Worm (Caenorhabditis elegans) whole organism, L3 larva: ENCODE results near the gene sams-3.

Experiments used
- R02D3.7 ChIP-seq: fragments of 150-350 bp; optimal IDR thresholded peaks from 2 replicates; lab custom pipeline; 2014; ENCODE audit warnings: missing biosample characterization, missing genetic modification characterization
- aly-2 ChIP-seq: fragments of 150-350 bp; optimal IDR thresholded peaks from 2 replicates; lab custom pipeline; 2014; ENCODE audit warnings: missing biosample characterization, missing genetic modification characterization
- ama-1 ChIP-seq: fragments of 150-350 bp; optimal IDR thresholded peaks from 2 replicates; lab custom pipeline; 2018
- ceh-16 ChIP-seq: sonication (generic microtip); optimal IDR thresholded peaks from 2 replicates; lab custom pipeline; 2017; ENCODE audit warnings: missing biosample characterization, missing genetic modification characterization
- ceh-28 ChIP-seq: fragments of 150-350 bp; optimal IDR thresholded peaks from 2 replicates; lab custom pipeline; 2014; ENCODE audit warnings: missing biosample characterization, missing genetic modification reagents, missing genetic modification characterization
- ceh-82 ChIP-seq: fragments of 150-350 bp; optimal IDR thresholded peaks from 2 replicates; lab custom pipeline; 2014; ENCODE audit warnings: missing biosample characterization, missing genetic modification characterization
- ceh-9 ChIP-seq: sonication (generic microtip); optimal IDR thresholded peaks from 2 replicates; lab custom pipeline; 2018; ENCODE audit warnings: missing biosample characterization, missing genetic modification characterization
- daf-12 ChIP-seq: fragments of 150-350 bp; optimal IDR thresholded peaks from 2 replicates; lab custom pipeline; 2014; ENCODE audit warnings: missing biosample characterization, missing genetic modification reagents, missing genetic modification characterization
- egl-27 ChIP-seq: sonication (generic microtip); optimal IDR thresholded peaks from 4 replicates; lab custom pipeline; 2017; ENCODE audit warnings: missing biosample characterization, missing genetic modification reagents, missing genetic modification characterization
- egl-5 ChIP-seq: fragments of 150-350 bp; optimal IDR thresholded peaks from 2 replicates; lab custom pipeline; 2017; ENCODE audit warnings: missing biosample characterization, missing genetic modification reagents, missing genetic modification characterization, inconsistent platforms
- elt-1 ChIP-seq: fragments of 150-350 bp; optimal IDR thresholded peaks from 2 replicates; lab custom pipeline; 2014; ENCODE audit warnings: missing biosample characterization, missing genetic modification characterization
- elt-2 ChIP-seq: sonication (generic microtip); optimal IDR thresholded peaks from 2 replicates; lab custom pipeline; 2016; ENCODE audit warnings: missing genetic modification reagents, mild to moderate bottlenecking, missing genetic modification characterization, missing compliant biosample characterization
- elt-3 ChIP-seq, 3 experiments: fragments of 150-350 bp in 1 of 3; sonication (generic microtip) in 2 of 3; optimal IDR thresholded peaks; 2 replicates in 2 of 3; 4 replicates in 1 of 3; lab custom pipeline; 2014 to 2017; ENCODE audit warnings: missing biosample characterization in 3 of 3, missing genetic modification characterization in 3 of 3
- fkh-10 ChIP-seq: sonication (generic microtip); optimal IDR thresholded peaks from 2 replicates; lab custom pipeline; 2017; ENCODE audit warnings: missing biosample characterization, missing genetic modification reagents, missing genetic modification characterization
- fkh-2 ChIP-seq: fragments of 150-350 bp; optimal IDR thresholded peaks from 2 replicates; lab custom pipeline; 2014; ENCODE audit warnings: missing biosample characterization, missing genetic modification reagents, missing genetic modification characterization
- fos-1 ChIP-seq: fragments of 150-350 bp; optimal IDR thresholded peaks from 2 replicates; lab custom pipeline; 2014; ENCODE audit warnings: missing biosample characterization, missing genetic modification characterization
- hmg-11 ChIP-seq: sonication (generic microtip); optimal IDR thresholded peaks from 2 replicates; lab custom pipeline; 2016; ENCODE audit warnings: missing genetic modification characterization, missing compliant biosample characterization
- jun-1 ChIP-seq: fragments of 150-350 bp; optimal IDR thresholded peaks from 2 replicates; lab custom pipeline; 2014; ENCODE audit warnings: missing biosample characterization, missing genetic modification reagents, missing genetic modification characterization
- lin-15B ChIP-seq: fragments of 150-350 bp; optimal IDR thresholded peaks from 2 replicates; lab custom pipeline; 2014; ENCODE audit warnings: missing biosample characterization, missing genetic modification characterization
- lin-39 ChIP-seq: fragments of 150-350 bp; optimal IDR thresholded peaks from 2 replicates; lab custom pipeline; 2018; ENCODE audit warnings: missing biosample characterization, missing genetic modification reagents, missing genetic modification characterization
- lsy-12 ChIP-seq: sonication (generic microtip); optimal IDR thresholded peaks from 2 replicates; lab custom pipeline; 2016; ENCODE audit warnings: mild to moderate bottlenecking, missing genetic modification characterization, missing compliant biosample characterization
- mml-1 ChIP-seq: fragments of 150-350 bp; sonication (generic microtip); optimal IDR thresholded peaks from 3 replicates; lab custom pipeline; 2014; ENCODE audit warnings: missing biosample characterization, missing genetic modification characterization
- nfya-1 ChIP-seq: sonication (generic microtip); optimal IDR thresholded peaks from 2 replicates; lab custom pipeline; 2017; ENCODE audit warnings: missing genetic modification characterization, mild to moderate bottlenecking, missing compliant biosample characterization, antibody characterized with exemption, moderate library complexity; ENCODE audit not compliant: insufficient read depth
- nhr-12 ChIP-seq: fragments of 150-350 bp; optimal IDR thresholded peaks from 2 replicates; lab custom pipeline; 2014; ENCODE audit warnings: missing biosample characterization, missing genetic modification characterization
- nhr-237 ChIP-seq: fragments of 150-350 bp; optimal IDR thresholded peaks from 2 replicates; lab custom pipeline; 2014; ENCODE audit warnings: missing biosample characterization, missing genetic modification characterization
- nhr-25 ChIP-seq: sonication (generic microtip); optimal IDR thresholded peaks from 2 replicates; lab custom pipeline; 2017; ENCODE audit warnings: missing biosample characterization, missing genetic modification characterization
- nhr-43 ChIP-seq: sonication (generic microtip); optimal IDR thresholded peaks from 2 replicates; lab custom pipeline; 2016; ENCODE audit warnings: mild to moderate bottlenecking, missing genetic modification characterization, missing compliant biosample characterization; ENCODE audit not compliant: poor library complexity, severe bottlenecking
- nhr-67 ChIP-seq: fragments of 150-350 bp; optimal IDR thresholded peaks from 2 replicates; lab custom pipeline; 2014; ENCODE audit warnings: missing biosample characterization, missing genetic modification characterization
- nhr-76 ChIP-seq: fragments of 150-350 bp; sonication (generic microtip); optimal IDR thresholded peaks from 5 replicates; lab custom pipeline; 2014; ENCODE audit warnings: missing biosample characterization, missing genetic modification characterization
- nhr-77 ChIP-seq: fragments of 150-350 bp; optimal IDR thresholded peaks from 2 replicates; lab custom pipeline; 2014; ENCODE audit warnings: missing biosample characterization, missing genetic modification characterization
- pha-4 ChIP-seq: fragments of 150-350 bp; optimal IDR thresholded peaks from 2 replicates; lab custom pipeline; 2014; ENCODE audit warnings: missing biosample characterization, missing genetic modification reagents, missing genetic modification characterization
- pqm-1 ChIP-seq: fragments of 150-350 bp; optimal IDR thresholded peaks from 2 replicates; lab custom pipeline; 2017; ENCODE audit warnings: missing biosample characterization, missing genetic modification characterization, inconsistent platforms
- skn-1 ChIP-seq: fragments of 150-350 bp; optimal IDR thresholded peaks from 2 replicates; lab custom pipeline; 2014; ENCODE audit warnings: missing biosample characterization, missing genetic modification characterization
- snpc-4 ChIP-seq: fragments of 150-350 bp; optimal IDR thresholded peaks from 2 replicates; lab custom pipeline; 2014; ENCODE audit warnings: missing biosample characterization, missing genetic modification characterization
- tbx-2 ChIP-seq: sonication (generic microtip); optimal IDR thresholded peaks from 2 replicates; lab custom pipeline; 2016; ENCODE audit warnings: mild to moderate bottlenecking, missing genetic modification characterization, missing compliant biosample characterization
- unc-39 ChIP-seq: sonication (generic microtip); optimal IDR thresholded peaks from 4 replicates; lab custom pipeline; 2017; ENCODE audit warnings: missing biosample characterization, missing genetic modification characterization
- unc-62 ChIP-seq: fragments of 150-350 bp; sonication (generic microtip); optimal IDR thresholded peaks from 4 replicates; lab custom pipeline; 2014; ENCODE audit warnings: missing biosample characterization, missing genetic modification reagents, missing genetic modification characterization
- ztf-11 ChIP-seq: fragments of 150-350 bp; optimal IDR thresholded peaks from 2 replicates; lab custom pipeline; 2014; ENCODE audit warnings: missing biosample characterization, missing genetic modification characterization
- ztf-4 ChIP-seq: fragments of 150-350 bp; optimal IDR thresholded peaks from 2 replicates; lab custom pipeline; 2014; ENCODE audit warnings: missing biosample characterization, missing genetic modification characterization

The sams-3 gene

DNA sequence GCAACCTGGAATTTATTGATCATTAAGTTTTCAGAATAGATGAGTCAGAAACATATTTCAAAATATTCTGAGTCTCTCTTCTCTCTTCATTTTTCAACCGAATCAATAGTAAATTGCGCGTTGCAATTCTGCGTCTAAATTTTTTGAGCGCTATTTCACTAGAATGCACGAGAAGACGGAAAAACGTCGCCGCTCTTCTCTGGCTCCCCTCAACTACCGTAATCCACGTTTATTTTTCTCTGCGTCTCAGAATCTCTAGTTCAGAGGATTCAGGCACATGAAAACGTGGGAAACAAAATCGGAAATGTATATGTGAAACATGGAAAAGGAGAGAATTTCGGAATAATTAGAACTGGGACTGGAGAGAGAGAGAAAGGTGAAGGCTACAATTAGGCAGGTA, 43.0 kb upstream of the sams-3 start (continued):
- TF ChIP-seq jun-1 (tag; lab: Kevin White, UChicago): peak; percentile 57
- TF ChIP-seq unc-62 (GFP tag; lab: Kevin White, UChicago): peak; percentile 8
- no peak for TF ChIP-seq nhr-43
- TF ChIP-seq ztf-11 (tag; lab: Kevin White, UChicago): no peak
- no peak for TF ChIP-seq daf-12
- TF ChIP-seq ceh-82 (tag; lab: Kevin White, UChicago): no peak
- no peak for TF ChIP-seq egl-27
- no peak for TF ChIP-seq elt-2 (tag; lab: Kevin White, UChicago)
- no peak for TF ChIP-seq nhr-76
- TF ChIP-seq fkh-10 (GFP tag; lab: Kevin White, UChicago): peak; percentile 42
- TF ChIP-seq aly-2 (tag; lab: Kevin White, UChicago): no peak
- TF ChIP-seq skn-1 (tag; lab: Kevin White, UChicago): no peak

DNA sequence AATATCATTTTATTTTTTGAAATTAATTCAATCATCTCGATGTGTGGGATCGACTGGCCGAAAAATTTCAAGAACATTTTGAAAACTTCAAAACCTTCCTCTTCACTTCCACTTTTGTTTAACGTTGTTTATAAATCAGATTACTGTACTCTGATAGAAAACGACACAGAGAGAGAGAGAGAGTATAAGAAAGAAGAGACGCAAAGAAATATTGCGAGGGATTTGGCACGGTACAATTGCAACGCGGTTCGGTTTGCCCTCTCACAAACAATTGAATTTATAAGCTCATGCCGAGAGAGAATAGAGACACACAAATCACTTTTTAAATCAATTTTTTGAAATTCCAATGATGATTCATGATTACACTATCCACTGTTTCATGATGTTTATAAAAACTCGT, 42.1 kb upstream of the sams-3 start:
- TF ChIP-seq snpc-4 (tag; lab: Kevin White, UChicago) (no peak), pha-4 (tag; lab: Kevin White, UChicago) (peak; percentile 20), nhr-43 (no peak), egl-5 (tag; lab: Kevin White, UChicago) (no peak), lin-15B (no peak)

DNA sequence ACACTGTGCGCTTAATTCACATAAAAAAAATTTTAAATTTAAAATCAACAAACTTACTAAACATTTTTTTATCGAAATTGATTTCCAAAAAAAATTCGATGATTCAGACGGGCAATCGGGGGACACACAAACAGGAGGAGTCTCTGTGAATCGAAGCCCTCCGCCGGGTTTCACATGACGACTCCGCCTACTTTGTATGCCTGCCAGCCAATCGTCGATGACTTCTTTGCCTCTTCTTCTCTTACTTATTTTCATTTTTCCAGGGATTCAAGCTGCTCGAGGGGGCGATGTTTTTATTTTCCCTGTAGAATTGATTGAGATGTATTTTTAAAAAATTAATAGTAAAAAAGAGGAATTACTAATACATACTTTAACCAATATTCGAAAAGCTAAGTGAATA, 41.5 kb upstream of the sams-3 start, which contains the start of gene lntl-1:
lntl-1 (minus strand) TSS at position 185 of the 400 bp plus-strand sequence.
- TF ChIP-seq mml-1 (tag; lab: Kevin White, UChicago) (no peak), nhr-77 (no peak), daf-12 (no peak), nhr-25 (tag; lab: Kevin White, UChicago) (no peak), ceh-82 (tag; lab: Kevin White, UChicago) (no peak), nhr-12 (tag; lab: Kevin White, UChicago) (no peak), ceh-28 (tag; lab: Kevin White, UChicago) (no peak), elt-3 (tag; optimal IDR thresholded peaks at IDR 0.05; lab: Kevin White, UChicago) (no peak), nhr-43 (no peak), fos-1 (no peak), hmg-11 (tag; lab: Kevin White, UChicago) (peak; percentile 25), ceh-9 (tag; lab: Kevin White, UChicago) (no peak), pqm-1 (tag; lab: Kevin White, UChicago) (no peak), ama-1 (no peak), elt-1 (tag; lab: Kevin White, UChicago) (no peak), unc-39 (no peak), egl-5 (tag; lab: Kevin White, UChicago) (no peak), nfya-1 (tag; lab: Kevin White, UChicago) (peak; percentile 96)

- TF ChIP-seq egl-27 (no peak), R02D3.7 (tag; lab: Kevin White, UChicago) (no peak), snpc-4 (tag; lab: Kevin White, UChicago) (no peak), mml-1 (tag; lab: Kevin White, UChicago) (no peak), jun-1 (tag; lab: Kevin White, UChicago) (no peak), tbx-2 (tag; lab: Kevin White, UChicago) (no peak), pqm-1 (tag; lab: Kevin White, UChicago) (no peak), elt-2 (tag; lab: Kevin White, UChicago) (no peak), lsy-12 (tag; lab: Kevin White, UChicago) (no peak)
These were observed 38.7 kb upstream of the sams-3 start for ce11 chrIV:5809733-5810132.

DNA sequence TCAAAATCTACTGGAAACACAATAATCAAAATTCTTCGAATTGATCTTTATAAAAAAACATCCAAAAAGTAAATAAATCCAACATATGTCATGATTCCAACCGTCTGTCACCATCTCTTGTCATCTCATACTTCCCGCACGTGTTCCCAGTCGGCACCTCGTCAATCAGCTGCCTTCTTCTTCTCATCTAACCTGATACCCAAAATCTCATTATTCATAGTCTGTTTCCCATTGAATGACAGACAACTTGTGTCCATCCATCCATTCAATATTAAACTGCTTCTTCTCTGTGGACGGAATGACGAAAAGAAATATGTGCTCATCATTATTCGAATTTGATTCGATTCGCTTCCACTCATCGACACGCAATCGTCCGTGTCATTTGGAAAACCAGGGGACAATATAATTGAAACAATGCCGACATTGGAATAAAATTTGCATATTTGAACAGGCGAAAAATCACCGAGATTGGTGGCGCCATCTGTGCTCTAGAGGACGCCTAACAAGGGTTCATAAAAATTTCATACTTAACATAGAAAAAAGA, 37.3 kb upstream of the sams-3 start:
- no peak for TF ChIP-seq elt-1 (tag; lab: Kevin White, UChicago)
- no peak for TF ChIP-seq ceh-9 (tag; lab: Kevin White, UChicago)
- no peak for TF ChIP-seq pqm-1 (tag; lab: Kevin White, UChicago)
- TF ChIP-seq elt-3 (tag; optimal IDR thresholded peaks at IDR 0.05; lab: Kevin White, UChicago): no peak
- no peak for TF ChIP-seq lsy-12 (tag; lab: Kevin White, UChicago)
- no peak for TF ChIP-seq nhr-237
- TF ChIP-seq ztf-4: no peak
- TF ChIP-seq ceh-16 (tag; lab: Kevin White, UChicago): no peak
- no peak for TF ChIP-seq hmg-11 (tag; lab: Kevin White, UChicago)
- TF ChIP-seq skn-1 (tag; lab: Kevin White, UChicago): no peak
- no peak for TF ChIP-seq elt-2 (tag; lab: Kevin White, UChicago)
- no peak for TF ChIP-seq snpc-4 (tag; lab: Kevin White, UChicago)
- no peak for TF ChIP-seq nhr-43
- no peak for TF ChIP-seq fos-1
- TF ChIP-seq fkh-2: no peak
- no peak for TF ChIP-seq lin-39 (tag; lab: Kevin White, UChicago)
- TF ChIP-seq nhr-67 (tag; lab: Kevin White, UChicago): no peak
- no peak for TF ChIP-seq lin-15B
- TF ChIP-seq aly-2 (tag; lab: Kevin White, UChicago): no peak
- TF ChIP-seq pha-4 (tag; lab: Kevin White, UChicago): no peak
- TF ChIP-seq, all 47 proteins: peak for 0
